Worm (Caenorhabditis elegans) whole organism, L4 larva: ENCODE data around the gene lin-31.

Experiments
- ZK546.5 ChIP-seq, 2 experiments: sonication (generic microtip); optimal IDR thresholded peaks; 2 replicates each; lab custom pipeline; 2017; ENCODE audit warnings: missing biosample characterization in 2 of 2, missing genetic modification characterization in 2 of 2
- aha-1 ChIP-seq: fragments of 150-350 bp; peaks from one replicate; lab custom pipeline; 2014; ENCODE audit warnings: missing biosample characterization, missing genetic modification characterization
- aly-2 ChIP-seq: sonication (generic microtip); optimal IDR thresholded peaks from 2 replicates; lab custom pipeline; 2018; ENCODE audit warnings: missing biosample characterization, missing genetic modification characterization
- ama-1 ChIP-seq: fragments of 150-350 bp; optimal IDR thresholded peaks from 2 replicates; lab custom pipeline; 2014; ENCODE audit warnings: inconsistent platforms, mixed read lengths
- egl-27 ChIP-seq: sonication (generic microtip); optimal IDR thresholded peaks from 3 replicates; lab custom pipeline; 2017; ENCODE audit warnings: missing biosample characterization, missing genetic modification reagents, missing genetic modification characterization
- mep-1 ChIP-seq: fragments of 150-350 bp; sonication (generic microtip); optimal IDR thresholded peaks from 3 replicates; lab custom pipeline; 2014; ENCODE audit warnings: missing biosample characterization, missing genetic modification characterization
- mes-2 ChIP-seq: sonication (generic microtip); optimal IDR thresholded peaks from 2 replicates; lab custom pipeline; 2016; ENCODE audit warnings: missing genotype, mild to moderate bottlenecking, missing genetic modification characterization, missing compliant biosample characterization; ENCODE audit not compliant: poor library complexity, severe bottlenecking
- nhr-76 ChIP-seq: fragments of 150-350 bp; optimal IDR thresholded peaks from 2 replicates; lab custom pipeline; 2014; ENCODE audit warnings: missing biosample characterization, missing genetic modification characterization
- nhr-77 ChIP-seq: fragments of 150-350 bp; optimal IDR thresholded peaks from 2 replicates; lab custom pipeline; 2014; ENCODE audit warnings: missing biosample characterization, missing genetic modification characterization
- ztf-11 ChIP-seq: fragments of 150-350 bp; optimal IDR thresholded peaks from 2 replicates; lab custom pipeline; 2014; ENCODE audit warnings: missing biosample characterization, missing genetic modification characterization

ce11 chrII:3972153-3972552 lies 10.2 kb upstream of the lin-31 start, which contains the start of gene K10G6.9:
- no peak for TF ChIP-seq nhr-77 (tag; lab: Kevin White, UChicago)
- TF ChIP-seq aha-1 (tag; lab: Kevin White, UChicago), result no peak
- TF ChIP-seq nhr-76, result no peak
- TF ChIP-seq egl-27 (tag; lab: Kevin White, UChicago), result no peak
- TF ChIP-seq mep-1 (tag; lab: Kevin White, UChicago), result no peak
- TF ChIP-seq ztf-11 (tag; lab: Kevin White, UChicago), result no peak
- TF ChIP-seq ama-1 (lab: Kevin White, UChicago), result peak; percentile 61
- peak; percentile 12 for TF ChIP-seq mes-2
- no peak for TF ChIP-seq ZK546.5 (tag; optimal IDR thresholded peaks at IDR 0.05; lab: Kevin White, UChicago)
- TF ChIP-seq aly-2 (tag; lab: Kevin White, UChicago), result no peak
